Fruit fly (Drosophila melanogaster): Measurements from ENCODE around the gene CG11658.

CG11658 gene

dm6 chr3L:11711059-11711628 is 2.8 kb upstream of the CG11658 start, which contains the start of gene crim (continued):
- TF ChIP-seq lilli (GFP tag; optimal IDR thresholded peaks at IDR 0.05): no peak
- peak; percentile 50; the same call in 1 of the 2 replicates for TF ChIP-seq CG13287 (GFP tag; IDR thresholded peaks at IDR 0.05; ENCODE audit: partially characterized antibody)
- TF ChIP-seq ash1 (GFP tag; optimal IDR thresholded peaks at IDR 0.05): no peak
- 0 out of 2 replicates have a peak, but pooled peaks have one; percentile 18 for TF ChIP-seq vvl (GFP tag; IDR thresholded peaks at IDR 0.05)
- TF ChIP-seq E2f2 (GFP tag; IDR thresholded peaks at IDR 0.05): peak; percentile 98
- no peak for TF ChIP-seq Vsx1 (GFP tag; optimal IDR thresholded peaks at IDR 0.05)
- no peak for TF ChIP-seq Atf6 (GFP tag; IDR thresholded peaks at IDR 0.05)
- no peak for TF ChIP-seq Jarid2 (GFP tag; optimal IDR thresholded peaks at IDR 0.05)
- TF ChIP-seq CG8089 (GFP tag; optimal IDR thresholded peaks at IDR 0.05): no peak
- TF ChIP-seq gcm2 (GFP tag; optimal IDR thresholded peaks at IDR 0.05): no peak
- no peak for TF ChIP-seq Bteb2 (GFP tag; optimal IDR thresholded peaks at IDR 0.05)
- no peak for TF ChIP-seq CG11696 (GFP tag; IDR thresholded peaks at IDR 0.05)
- peak; percentile 53 for TF ChIP-seq CG33213 (GFP tag; optimal IDR thresholded peaks at IDR 0.05)
- TF ChIP-seq repo (GFP tag; optimal IDR thresholded peaks at IDR 0.05): no peak
- peak; percentile 17 for TF ChIP-seq CoRest (tag; optimal IDR thresholded peaks at IDR 0.05)
- no peak for TF ChIP-seq Fer3 (tag; optimal IDR thresholded peaks at IDR 0.05)
- TF ChIP-seq CG18764 (GFP tag; optimal IDR thresholded peaks at IDR 0.05): no peak
- peak; percentile 12 for TF ChIP-seq CG30403 (GFP tag; optimal IDR thresholded peaks at IDR 0.05)
- no peak for TF ChIP-seq onecut (GFP tag; IDR thresholded peaks at IDR 0.05)
- TF ChIP-seq Ada2b (GFP tag; IDR thresholded peaks at IDR 0.05): no peak
- TF ChIP-seq Chrac-16 (GFP tag; optimal IDR thresholded peaks at IDR 0.05): no peak
- no peak for TF ChIP-seq gsb (GFP tag; IDR thresholded peaks at IDR 0.05)
- TF ChIP-seq ab (GFP tag; optimal IDR thresholded peaks at IDR 0.05): no peak
- TF ChIP-seq B-H1 (GFP tag; IDR thresholded peaks at IDR 0.05): no peak
- TF ChIP-seq lola (GFP tag; optimal IDR thresholded peaks at IDR 0.05): no peak
- no peak for TF ChIP-seq stc (GFP tag; IDR thresholded peaks at IDR 0.05)
- TF ChIP-seq CG30431 (GFP tag; optimal IDR thresholded peaks at IDR 0.05): no peak
- TF ChIP-seq CG12155 (GFP tag; optimal IDR thresholded peaks at IDR 0.05): no peak
- TF ChIP-seq CG2202 (tag; optimal IDR thresholded peaks at IDR 0.05): no peak
- no peak for TF ChIP-seq CG12236 (GFP tag; optimal IDR thresholded peaks at IDR 0.05)
- TF ChIP-seq Hmr (GFP tag; optimal IDR thresholded peaks at IDR 0.05): peak; percentile 49
- no peak for TF ChIP-seq ato (GFP tag; IDR thresholded peaks at IDR 0.05; ENCODE audit: partially characterized antibody)
- no peak for TF ChIP-seq chn (GFP tag; optimal IDR thresholded peaks at IDR 0.05)
- no peak for TF ChIP-seq BtbVII (GFP tag; optimal IDR thresholded peaks at IDR 0.05)
- no peak for TF ChIP-seq CG8478 (optimal IDR thresholded peaks at IDR 0.05)
- no peak for TF ChIP-seq tgo (GFP tag; IDR thresholded peaks at IDR 0.05)
- no peak for TF ChIP-seq CG2875 (GFP tag; optimal IDR thresholded peaks at IDR 0.05)
- no peak for TF ChIP-seq Elba2 (GFP tag; optimal IDR thresholded peaks at IDR 0.05)
- TF ChIP-seq Bdp1 (GFP tag; optimal IDR thresholded peaks at IDR 0.05): no peak
- TF ChIP-seq CG3163 (GFP tag; optimal IDR thresholded peaks at IDR 0.05): no peak
- TF ChIP-seq MBD-R2 (GFP tag; IDR thresholded peaks at IDR 0.05): peak; percentile 64
- TF ChIP-seq Hr78 (GFP tag; optimal IDR thresholded peaks at IDR 0.05): no peak
- no peak for TF ChIP-seq vnd (GFP tag; IDR thresholded peaks at IDR 0.05; ENCODE audit: partially characterized antibody)
- TF ChIP-seq NK7.1 (GFP tag; optimal IDR thresholded peaks at IDR 0.05): no peak
- TF ChIP-seq unpg (GFP tag; optimal IDR thresholded peaks at IDR 0.05): peak; percentile 3
- no peak for TF ChIP-seq Ets65A (GFP tag)
- peak; percentile 25 for TF ChIP-seq sens (GFP tag)
- no peak for TF ChIP-seq otp (GFP tag; IDR thresholded peaks at IDR 0.05)
- no peak for TF ChIP-seq Opbp (GFP tag; IDR thresholded peaks at IDR 0.05; ENCODE audit: partially characterized antibody)
- no peak for TF ChIP-seq CG32767 (GFP tag; IDR thresholded peaks at IDR 0.05)
- TF ChIP-seq CG7271 (tag; optimal IDR thresholded peaks at IDR 0.05): no peak
- TF ChIP-seq cg (GFP tag; optimal IDR thresholded peaks at IDR 0.05): no peak

Data from whole organism, embryonic.